Fruit fly (Drosophila melanogaster): ENCODE data around the gene galla-2.

- TF ChIP-seq h (optimal IDR thresholded peaks at IDR 0.05) (no peak), insv (optimal IDR thresholded peaks at IDR 0.05) (no peak), Sin3A (optimal IDR thresholded peaks at IDR 0.05) (no peak)
Measured at dm6 chr3L:10928801-10929200, 46.1 kb downstream of the galla-2 start.

Data from Kc167 (cell line).